Worm (Caenorhabditis elegans): ENCODE measurements around the gene klp-11.

- TF ChIP-seq blmp-1 (tag; optimal IDR thresholded peaks at IDR 0.05) (no peak), ztf-11 (tag; optimal IDR thresholded peaks at IDR 0.05) (no peak), fos-1 (tag; optimal IDR thresholded peaks at IDR 0.05) (no peak), lin-39 (tag; optimal IDR thresholded peaks at IDR 0.05) (no peak), nhr-77 (tag; optimal IDR thresholded peaks at IDR 0.05) (no peak), hlh-4 (tag; optimal IDR thresholded peaks at IDR 0.05) (no peak), mep-1 (tag; optimal IDR thresholded peaks at IDR 0.05) (no peak), zag-1 (tag; optimal IDR thresholded peaks at IDR 0.05) (no peak), egl-27 (tag; optimal IDR thresholded peaks at IDR 0.05) (no peak), nhr-76 (tag; optimal IDR thresholded peaks at IDR 0.05) (no peak), C34B4.2 (tag; optimal IDR thresholded peaks at IDR 0.05) (no peak), ces-1 (GFP tag; optimal IDR thresholded peaks at IDR 0.05) (no peak), snpc-4 (tag; optimal IDR thresholded peaks at IDR 0.05) (no peak), lin-15B (tag; optimal IDR thresholded peaks at IDR 0.05) (no peak)
These were observed 38.1 kb downstream of the klp-11 start, which contains the start of gene F21D5.9 for ce11 chrIV:8723720-8724119.
